Fruit fly (Drosophila melanogaster): ENCODE results near the gene Cep135.

DNA sequence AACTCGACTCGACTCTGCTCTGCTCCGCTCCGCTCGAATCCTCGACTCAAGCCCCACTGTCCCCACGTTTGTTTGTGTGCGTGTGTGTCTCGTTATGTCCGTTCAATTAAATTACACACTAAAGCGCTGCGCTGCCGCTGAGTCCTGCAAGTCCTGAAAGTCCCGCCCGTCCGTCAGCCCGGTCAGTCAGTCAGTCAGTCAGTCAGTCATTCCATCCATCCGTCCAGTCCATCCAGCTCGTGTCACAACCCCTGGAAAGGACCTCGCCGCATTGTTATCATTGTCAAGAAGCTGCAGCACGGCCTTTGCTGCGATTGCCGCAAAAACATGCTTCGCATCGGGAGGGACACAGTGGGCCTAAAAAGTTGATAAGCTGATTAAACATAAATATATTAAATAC, 52.5 kb downstream of the Cep135 start:
- TF ChIP-seq usp (GFP tag; optimal IDR thresholded peaks at IDR 0.05) (no peak), pan (optimal IDR thresholded peaks at IDR 0.05) (no peak), psq (optimal IDR thresholded peaks at IDR 0.05) (no peak)
